Worm (Caenorhabditis elegans): ENCODE measurements around the gene R144.11.

ce11 chrIII:4961281-4961680 lies 47.3 kb downstream of the R144.11 start:
- TF ChIP-seq sea-1 (GFP tag; conservative IDR thresholded peaks at IDR 0.05), result no peak
- no peak for TF ChIP-seq tra-4 (tag; optimal IDR thresholded peaks at IDR 0.05)
- TF ChIP-seq ceh-36 (tag; optimal IDR thresholded peaks at IDR 0.05), result no peak
- no peak for TF ChIP-seq ama-1 (optimal IDR thresholded peaks at IDR 0.05)
- TF ChIP-seq F13C5.2 (tag; optimal IDR thresholded peaks at IDR 0.05), result no peak
- no peak for TF ChIP-seq flt-1 (GFP tag; IDR thresholded peaks at IDR 0.05)

Data from whole organism, early embryonic.